Worm (Caenorhabditis elegans): ENCODE data around the gene clx-1.

DNA sequence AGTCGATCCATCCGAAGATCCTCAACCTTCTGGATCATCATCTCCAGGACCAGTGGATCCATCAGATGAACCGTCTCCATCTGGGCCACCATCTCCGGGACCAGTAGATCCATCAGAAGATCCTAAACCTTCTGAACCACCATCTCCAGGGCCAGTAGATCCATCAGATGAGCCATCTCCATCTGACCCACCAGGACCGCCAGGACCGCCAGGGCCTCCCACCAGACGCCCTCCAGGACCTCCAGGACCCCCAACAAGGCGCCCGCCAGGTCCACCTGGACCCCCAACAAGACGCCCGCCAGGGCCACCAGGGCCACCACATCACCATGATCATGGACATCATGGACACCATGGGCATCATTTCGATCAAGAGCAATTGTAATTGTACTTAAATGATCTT lies 7.2 kb upstream of the clx-1 start:
- TF ChIP-seq cog-1 (tag; optimal IDR thresholded peaks at IDR 0.05), result no peak
- no peak for TF ChIP-seq T22C8.4 (GFP tag; IDR thresholded peaks at IDR 0.05)
- TF ChIP-seq flt-1 (GFP tag; IDR thresholded peaks at IDR 0.05), result no peak
- no peak for TF ChIP-seq ztf-23 (GFP tag; IDR thresholded peaks at IDR 0.05)
- TF ChIP-seq med-1 (GFP tag; optimal IDR thresholded peaks at IDR 0.05; ENCODE audit: insufficient read depth), result no peak
- no peak for TF ChIP-seq tab-1 (GFP tag; IDR thresholded peaks at IDR 0.05)
- TF ChIP-seq ztf-29 (GFP tag; IDR thresholded peaks at IDR 0.05), result no peak
- TF ChIP-seq klf-2 (GFP tag; conservative IDR thresholded peaks at IDR 0.05), result no peak
